Worm (Caenorhabditis elegans) whole organism, midembryonic: ENCODE data around the gene F41G4.8.

Source experiments
- cog-1 ChIP-seq: sonication (generic microtip); optimal IDR thresholded peaks from 2 replicates; lab custom pipeline; 2016; ENCODE audit warnings: missing genetic modification characterization, missing compliant biosample characterization
- flt-1 ChIP-seq: fragments of 200-800 bp; sonication (Bioruptor generic); IDR thresholded peaks from 2 replicates; pipeline ENCODE4 v1.3.6; 2022; ENCODE audit warnings: missing genetic modification characterization, missing compliant biosample characterization
- klf-2 ChIP-seq: fragments of 200-800 bp; sonication (Bioruptor generic); conservative IDR thresholded peaks from 2 replicates; pipeline ENCODE4 v1.3.6; 2022; ENCODE audit warnings: missing genetic modification reagents, missing genetic modification characterization, missing compliant biosample characterization
- med-1 ChIP-seq: sonication (generic microtip); optimal IDR thresholded peaks from 2 replicates; lab custom pipeline; 2017; ENCODE audit warnings: missing genetic modification characterization, mild to moderate bottlenecking, missing compliant biosample characterization, antibody characterized with exemption, missing genetic modification reagents; ENCODE audit not compliant: insufficient read depth
- ref-1 ChIP-seq: fragments of 200-800 bp; sonication (Bioruptor generic); conservative IDR thresholded peaks from 2 replicates; pipeline ENCODE4 v1.3.6; 2022; ENCODE audit warnings: missing genetic modification reagents, missing genetic modification characterization, missing compliant biosample characterization
- tab-1 ChIP-seq: fragments of 200-800 bp; sonication (Bioruptor generic); IDR thresholded peaks from 2 replicates; pipeline ENCODE4 v1.3.6; 2022; ENCODE audit warnings: missing genetic modification characterization, missing compliant biosample characterization
- ztf-23 ChIP-seq: fragments of 200-800 bp; sonication (Bioruptor generic); IDR thresholded peaks from 2 replicates; pipeline ENCODE4 v1.3.6; 2022; ENCODE audit warnings: missing genetic modification reagents, missing genetic modification characterization, missing compliant biosample characterization
- ztf-29 ChIP-seq: fragments of 200-800 bp; sonication (Bioruptor generic); IDR thresholded peaks from 2 replicates; pipeline ENCODE4 v1.3.6; 2022; ENCODE audit warnings: missing genetic modification reagents, missing genetic modification characterization, missing compliant biosample characterization

DNA sequence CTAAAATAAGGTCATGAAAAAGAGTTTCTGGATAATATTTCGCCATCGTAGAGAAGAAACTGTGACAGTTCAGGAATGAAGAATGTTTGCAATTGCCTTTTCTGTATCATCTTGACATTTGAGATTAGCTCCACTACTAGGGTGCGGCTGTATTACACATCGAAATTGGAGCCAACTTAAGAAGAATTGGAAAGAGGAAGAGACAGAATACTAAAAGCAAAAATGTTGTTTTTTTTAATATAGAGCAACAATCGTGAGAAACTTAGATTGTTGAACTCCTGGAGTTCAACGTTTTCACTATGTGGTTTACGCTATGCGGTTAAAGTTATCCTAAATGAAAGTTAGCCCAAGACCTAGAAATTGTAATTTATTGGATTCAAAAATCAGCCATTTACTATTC is 35.6 kb upstream of the F41G4.8 start, which contains the start of gene acs-9:
- TF ChIP-seq flt-1 (no peak), ref-1 (no peak), klf-2 (GFP tag; lab: Robert Waterston, UW) (no peak), cog-1 (tag; lab: Kevin White, UChicago) (no peak), ztf-29 (GFP tag; lab: Robert Waterston, UW) (no peak), ztf-23 (GFP tag; lab: Robert Waterston, UW) (no peak), tab-1 (GFP tag; lab: Robert Waterston, UW) (no peak), med-1 (no peak)
